Worm (Caenorhabditis elegans) whole organism, L3 larva: ENCODE results near the gene srd-44.

Experiments used
- pqm-1 ChIP-seq: fragments of 150-350 bp; optimal IDR thresholded peaks from 2 replicates; lab custom pipeline; 2017; ENCODE audit warnings: missing biosample characterization, missing genetic modification characterization, inconsistent platforms
- ztf-4 ChIP-seq: fragments of 150-350 bp; optimal IDR thresholded peaks from 2 replicates; lab custom pipeline; 2014; ENCODE audit warnings: missing biosample characterization, missing genetic modification characterization

ce11 chrX:12315268-12315667, 23.0 kb upstream of the srd-44 start, which contains the start of gene xtr-2:
- TF ChIP-seq ztf-4 = no peak
- no peak for TF ChIP-seq pqm-1 (tag; lab: Kevin White, UChicago)
